Fruit fly (Drosophila melanogaster): Measurements from ENCODE around the gene CG2926.
A peak's percentile ranks its signal among the peaks of the same experiment; 100 is the strongest.

The CG2926 gene

dm6 chr3R:5620387-5620956 lies 32.3 kb upstream of the CG2926 start (continued):
- TF ChIP-seq Optix (GFP tag; IDR thresholded peaks at IDR 0.05) (peak; percentile 71; the same call in 2 of the 3 replicates), lola (GFP tag; optimal IDR thresholded peaks at IDR 0.05) (peak in 1 of 3 experiments; percentile 67), CG15514 (GFP tag; optimal IDR thresholded peaks at IDR 0.05) (peak; percentile 37), tap (tag; optimal IDR thresholded peaks at IDR 0.05) (peak; percentile 47), Ada2b (GFP tag; IDR thresholded peaks at IDR 0.05) (0 out of 2 replicates have a peak, but pooled peaks have one; percentile 46), CG12155 (GFP tag; optimal IDR thresholded peaks at IDR 0.05) (no peak), CG13123 (GFP tag; optimal IDR thresholded peaks at IDR 0.05) (peak; percentile 2), CG11504 (tag; optimal IDR thresholded peaks at IDR 0.05) (peak; percentile 83), run (tag; optimal IDR thresholded peaks at IDR 0.05) (no peak), nerfin-1 (tag; optimal IDR thresholded peaks at IDR 0.05) (peak; percentile 51), MBD-R2 (GFP tag; IDR thresholded peaks at IDR 0.05) (no peak; the same call in 1 of the 2 replicates), H2.0 (GFP tag; IDR thresholded peaks at IDR 0.05) (peak; percentile 68), CG13624 (GFP tag; optimal IDR thresholded peaks at IDR 0.05) (peak; percentile 55), dan (GFP tag; IDR thresholded peaks at IDR 0.05) (no peak), luna (GFP tag; optimal IDR thresholded peaks at IDR 0.05) (peak; percentile 21), Eip74EF (GFP tag; optimal IDR thresholded peaks at IDR 0.05) (peak in 1 of 2 experiments; percentile 65), gfzf (GFP tag; optimal IDR thresholded peaks at IDR 0.05) (no peak), hb (GFP tag; IDR thresholded peaks at IDR 0.05; ENCODE audit: partially characterized antibody) (no peak), CG10654 (GFP tag; optimal IDR thresholded peaks at IDR 0.05) (peak; percentile 40), CG16779 (GFP tag; IDR thresholded peaks at IDR 0.05) (no peak), CG11723 (GFP tag; optimal IDR thresholded peaks at IDR 0.05) (peak; percentile 48), pita (GFP tag; optimal IDR thresholded peaks at IDR 0.05) (no peak), gro (GFP tag; optimal IDR thresholded peaks at IDR 0.05) (peak; percentile 57), CG1602 (GFP tag; optimal IDR thresholded peaks at IDR 0.05) (peak; percentile 48), Usf (GFP tag; optimal IDR thresholded peaks at IDR 0.05) (peak; percentile 6), jumu (GFP tag; optimal IDR thresholded peaks at IDR 0.05) (peak; percentile 63), abd-A (tag; optimal IDR thresholded peaks at IDR 0.05) (no peak), CG6765 (GFP tag; optimal IDR thresholded peaks at IDR 0.05) (no peak), Drgx (GFP tag; IDR thresholded peaks at IDR 0.05) (peak; percentile 49; the same call in 1 of the 2 replicates), az2 (GFP tag; optimal IDR thresholded peaks at IDR 0.05) (peak; percentile 52), CG2129 (GFP tag; IDR thresholded peaks at IDR 0.05; ENCODE audit: partially characterized antibody) (no peak), CG13287 (GFP tag; IDR thresholded peaks at IDR 0.05; ENCODE audit: partially characterized antibody) (no peak), eve (GFP tag; optimal IDR thresholded peaks at IDR 0.05) (no peak), HLH54F (GFP tag; optimal IDR thresholded peaks at IDR 0.05) (peak; percentile 30), Dip2 (GFP tag; IDR thresholded peaks at IDR 0.05) (no peak), tup (GFP tag; optimal IDR thresholded peaks at IDR 0.05) (no peak), NfI (GFP tag; optimal IDR thresholded peaks at IDR 0.05) (peak; percentile 56), CG6689 (GFP tag; IDR thresholded peaks at IDR 0.05) (peak; percentile 64), dm (GFP tag; optimal IDR thresholded peaks at IDR 0.05) (peak; percentile 46), CG8944 (GFP tag; optimal IDR thresholded peaks at IDR 0.05) (peak; percentile 52), Dref (GFP tag; IDR thresholded peaks at IDR 0.05) (no peak), kah (GFP tag; optimal IDR thresholded peaks at IDR 0.05) (no peak), CrebB (tag; optimal IDR thresholded peaks at IDR 0.05) (no peak), CG12744 (GFP tag; optimal IDR thresholded peaks at IDR 0.05) (no peak), pros (GFP tag; optimal IDR thresholded peaks at IDR 0.05) (no peak), CG2712 (tag; optimal IDR thresholded peaks at IDR 0.05) (peak; percentile 71), inv (GFP tag; IDR thresholded peaks at IDR 0.05; ENCODE audit: partially characterized antibody) (no peak), scrt (GFP tag; optimal IDR thresholded peaks at IDR 0.05) (peak; percentile 48), CG13775 (GFP tag; optimal IDR thresholded peaks at IDR 0.05) (peak; percentile 68)
